Worm (Caenorhabditis elegans) whole organism, L1 larva: ENCODE data around the gene C34D10.5.

Experiments
- C04F5.9 ChIP-seq: sonication (generic microtip); optimal IDR thresholded peaks from 2 replicates; lab custom pipeline; 2016; ENCODE audit warnings: missing genetic modification characterization, missing compliant biosample characterization
- C16A3.4 ChIP-seq: fragments of 150-350 bp; optimal IDR thresholded peaks from 2 replicates; lab custom pipeline; 2014; ENCODE audit warnings: missing biosample characterization, missing genetic modification characterization
- C34B4.2 ChIP-seq: sonication (generic microtip); optimal IDR thresholded peaks from 2 replicates; lab custom pipeline; 2017; ENCODE audit warnings: mild to moderate bottlenecking, missing genetic modification characterization, missing compliant biosample characterization
- Y116A8C.19 ChIP-seq: sonication (generic microtip); optimal IDR thresholded peaks from 2 replicates; lab custom pipeline; 2016; ENCODE audit warnings: missing compliant biosample characterization, missing genetic modification characterization, borderline replicate concordance
- alr-1 ChIP-seq: fragments of 200-800 bp; sonication (Bioruptor generic); optimal IDR thresholded peaks from 2 replicates; lab custom pipeline; 2018; ENCODE audit warnings: borderline replicate concordance, mild to moderate bottlenecking, missing genetic modification characterization, missing compliant biosample characterization
- aly-2 ChIP-seq: fragments of 150-350 bp; optimal IDR thresholded peaks from 2 replicates; lab custom pipeline; 2014; ENCODE audit warnings: missing biosample characterization, missing genetic modification characterization
- ceh-63 ChIP-seq: fragments of 200-800 bp; sonication (Bioruptor generic); optimal IDR thresholded peaks from 2 replicates; lab custom pipeline; 2018; ENCODE audit warnings: mild to moderate bottlenecking, missing genetic modification characterization, missing compliant biosample characterization
- ceh-8 ChIP-seq: fragments of 200-800 bp; sonication (Bioruptor generic); optimal IDR thresholded peaks from 2 replicates; lab custom pipeline; 2018; ENCODE audit warnings: mild to moderate bottlenecking, missing genetic modification characterization, moderate library complexity, missing compliant biosample characterization
- ceh-88 ChIP-seq: fragments of 200-800 bp; sonication (Bioruptor generic); IDR thresholded peaks from 2 replicates; pipeline ENCODE4 v1.3.6; 2022; ENCODE audit warnings: missing genetic modification characterization, missing compliant biosample characterization
- dpl-1 ChIP-seq, 3 experiments: fragments of 150-350 bp in 2 of 3; sonication (generic microtip) in 1 of 3; optimal IDR thresholded peaks; 2 replicates each; lab custom pipeline; 2014 to 2017; ENCODE audit warnings: missing biosample characterization in 3 of 3, missing genetic modification characterization in 3 of 3, missing genetic modification reagents in 3 of 3
- dsc-1 ChIP-seq: sonication (generic microtip); optimal IDR thresholded peaks from 2 replicates; lab custom pipeline; 2016; ENCODE audit warnings: mild to moderate bottlenecking, missing genetic modification characterization, missing compliant biosample characterization
- efl-1 ChIP-seq, 4 experiments: fragments of 150-350 bp; optimal IDR thresholded peaks in 3 of 4; peaks in 1 of 4; 1 replicate in 1 of 4; 2 replicates in 3 of 4; lab custom pipeline; 2014; ENCODE audit warnings: missing biosample characterization in 2 of 4, missing genetic modification characterization in 2 of 4, missing genetic modification reagents in 2 of 4
- efl-3 ChIP-seq: fragments of 200-800 bp; sonication (Bioruptor generic); optimal IDR thresholded peaks from 2 replicates; lab custom pipeline; 2018; ENCODE audit warnings: mild to moderate bottlenecking, missing genetic modification characterization, missing compliant biosample characterization
- egl-27 ChIP-seq, 2 experiments: fragments of 150-350 bp in 1 of 2; sonication (generic microtip); optimal IDR thresholded peaks; 3 replicates each; lab custom pipeline; 2017 to 2018; ENCODE audit warnings: missing biosample characterization in 2 of 2, missing genetic modification characterization in 2 of 2, missing genetic modification reagents in 2 of 2
- elt-2 ChIP-seq: sonication (generic microtip); optimal IDR thresholded peaks from 2 replicates; lab custom pipeline; 2016; ENCODE audit warnings: missing genetic modification characterization, mild to moderate bottlenecking, inconsistent platforms, missing compliant biosample characterization, missing genetic modification reagents
- fkh-10 ChIP-seq: sonication (generic microtip); optimal IDR thresholded peaks from 2 replicates; lab custom pipeline; 2017; ENCODE audit warnings: missing biosample characterization, missing genetic modification reagents, missing genetic modification characterization
- fos-1 ChIP-seq: fragments of 150-350 bp; optimal IDR thresholded peaks from 2 replicates; lab custom pipeline; 2014; ENCODE audit warnings: missing biosample characterization, missing genetic modification characterization
- grh-1 ChIP-seq: fragments of 200-800 bp; sonication (Bioruptor generic); IDR thresholded peaks from 2 replicates; pipeline ENCODE4 v1.3.6; 2022; ENCODE audit warnings: missing genetic modification reagents, missing genetic modification characterization, missing compliant biosample characterization
- hlh-17 ChIP-seq: fragments of 200-800 bp; sonication (Bioruptor generic); optimal IDR thresholded peaks from 2 replicates; lab custom pipeline; 2018; ENCODE audit warnings: missing genetic modification characterization, mild to moderate bottlenecking, missing compliant biosample characterization, moderate library complexity, borderline replicate concordance
- hpl-2 ChIP-seq: fragments of 150-350 bp; optimal IDR thresholded peaks from 2 replicates; lab custom pipeline; 2014; ENCODE audit warnings: missing biosample characterization, missing genetic modification reagents, missing genetic modification characterization
- irx-1 ChIP-seq: sonication (generic microtip); optimal IDR thresholded peaks from 2 replicates; lab custom pipeline; 2016; ENCODE audit warnings: missing genetic modification characterization, missing compliant biosample characterization
- lin-14 ChIP-seq: fragments of 200-800 bp; sonication (Bioruptor generic); optimal IDR thresholded peaks from 2 replicates; lab custom pipeline; 2018; ENCODE audit warnings: mild to moderate bottlenecking, missing genetic modification characterization, moderate library complexity, missing compliant biosample characterization
- lin-15B ChIP-seq: fragments of 150-350 bp; sonication (generic microtip); optimal IDR thresholded peaks from 3 replicates; lab custom pipeline; 2014; ENCODE audit warnings: missing biosample characterization, missing genetic modification characterization
- lin-35 ChIP-seq, 2 experiments: fragments of 150-350 bp; optimal IDR thresholded peaks; 2 replicates each; lab custom pipeline; 2014; ENCODE audit warnings: missing biosample characterization in 2 of 2, missing genetic modification characterization in 2 of 2, missing genetic modification reagents in 2 of 2
- lin-39 ChIP-seq: fragments of 150-350 bp; optimal IDR thresholded peaks from 2 replicates; lab custom pipeline; 2014; ENCODE audit warnings: missing biosample characterization, missing genetic modification reagents, missing genetic modification characterization
- lsy-2 ChIP-seq, 2 experiments: fragments of 150-350 bp; optimal IDR thresholded peaks; 2 replicates each; lab custom pipeline; 2014; ENCODE audit warnings: missing biosample characterization in 2 of 2, missing genetic modification characterization in 2 of 2
- mdl-1 ChIP-seq, 2 experiments: fragments of 150-350 bp; optimal IDR thresholded peaks; 2 replicates each; lab custom pipeline; 2014 to 2017; ENCODE audit warnings: missing biosample characterization in 2 of 2, missing genetic modification characterization in 2 of 2, inconsistent platforms in 1 of 2
- mef-2 ChIP-seq: fragments of 150-350 bp; optimal IDR thresholded peaks from 2 replicates; lab custom pipeline; 2014; ENCODE audit warnings: missing biosample characterization, missing genetic modification characterization
- mep-1 ChIP-seq: fragments of 150-350 bp; optimal IDR thresholded peaks from 2 replicates; lab custom pipeline; 2014; ENCODE audit warnings: missing biosample characterization, missing genetic modification characterization
- nhr-11 ChIP-seq: fragments of 150-350 bp; optimal IDR thresholded peaks from 2 replicates; lab custom pipeline; 2014; ENCODE audit warnings: missing biosample characterization, missing genetic modification characterization
- nhr-12 ChIP-seq: sonication (generic microtip); optimal IDR thresholded peaks from 2 replicates; lab custom pipeline; 2017; ENCODE audit warnings: missing biosample characterization, missing genetic modification characterization
- nhr-19 ChIP-seq: fragments of 200-800 bp; sonication (Bioruptor generic); conservative IDR thresholded peaks from 2 replicates; pipeline ENCODE4 v1.3.6; 2022; ENCODE audit warnings: missing genetic modification characterization, missing compliant biosample characterization
- nhr-20 ChIP-seq: sonication (generic microtip); optimal IDR thresholded peaks from 2 replicates; lab custom pipeline; 2016; ENCODE audit warnings: mild to moderate bottlenecking, missing genetic modification characterization, missing compliant biosample characterization
- nhr-28 ChIP-seq: fragments of 150-350 bp; optimal IDR thresholded peaks from 2 replicates; lab custom pipeline; 2014; ENCODE audit warnings: missing biosample characterization, missing genetic modification characterization
- nhr-47 ChIP-seq: sonication (generic microtip); optimal IDR thresholded peaks from 2 replicates; lab custom pipeline; 2016; ENCODE audit warnings: mild to moderate bottlenecking, missing genetic modification characterization, moderate library complexity, missing compliant biosample characterization
- nhr-71 ChIP-seq: sonication (generic microtip); optimal IDR thresholded peaks from 2 replicates; lab custom pipeline; 2016; ENCODE audit warnings: mild to moderate bottlenecking, missing genetic modification characterization, moderate library complexity, missing compliant biosample characterization
- nhr-76 ChIP-seq: sonication (generic microtip); optimal IDR thresholded peaks from 2 replicates; lab custom pipeline; 2017; ENCODE audit warnings: missing biosample characterization, missing genetic modification characterization
- nhr-77 ChIP-seq: fragments of 150-350 bp; optimal IDR thresholded peaks from 2 replicates; lab custom pipeline; 2014; ENCODE audit warnings: missing biosample characterization, missing genetic modification characterization
- nhr-84 ChIP-seq: sonication (generic microtip); optimal IDR thresholded peaks from 2 replicates; lab custom pipeline; 2017; ENCODE audit warnings: missing biosample characterization, missing genetic modification characterization
- nhr-85 ChIP-seq: sonication (generic microtip); peaks from one replicate; lab custom pipeline; 2016; ENCODE audit warnings: missing genetic modification characterization, inconsistent platforms, missing compliant biosample characterization
- pag-3 ChIP-seq: sonication (generic microtip); optimal IDR thresholded peaks from 2 replicates; lab custom pipeline; 2017; ENCODE audit warnings: missing genetic modification characterization, mild to moderate bottlenecking, missing compliant biosample characterization, antibody characterized with exemption, borderline replicate concordance; ENCODE audit not compliant: insufficient read depth
- rnt-1 ChIP-seq: sonication (generic microtip); optimal IDR thresholded peaks from 2 replicates; lab custom pipeline; 2016; ENCODE audit warnings: mild to moderate bottlenecking, missing genetic modification characterization, moderate library complexity, missing compliant biosample characterization
- skn-1 ChIP-seq: fragments of 150-350 bp; optimal IDR thresholded peaks from 2 replicates; lab custom pipeline; 2014; ENCODE audit warnings: missing biosample characterization, missing genetic modification characterization
- snpc-4 ChIP-seq: fragments of 150-350 bp; optimal IDR thresholded peaks from 2 replicates; lab custom pipeline; 2014; ENCODE audit warnings: missing biosample characterization, missing genetic modification characterization
- snu-23 ChIP-seq: sonication (generic microtip); optimal IDR thresholded peaks from 2 replicates; lab custom pipeline; 2016; ENCODE audit warnings: missing genetic modification characterization, missing compliant biosample characterization
- sox-4 ChIP-seq: sonication (generic microtip); optimal IDR thresholded peaks from 2 replicates; lab custom pipeline; 2016; ENCODE audit warnings: missing genetic modification characterization, missing compliant biosample characterization
- sptf-1 ChIP-seq: fragments of 150-350 bp; optimal IDR thresholded peaks from 2 replicates; lab custom pipeline; 2014; ENCODE audit warnings: missing biosample characterization, missing genetic modification characterization
- sup-37 ChIP-seq: fragments of 200-800 bp; sonication (Bioruptor generic); optimal IDR thresholded peaks from 2 replicates; lab custom pipeline; 2018; ENCODE audit warnings: mild to moderate bottlenecking, missing genetic modification characterization, missing compliant biosample characterization
- unc-30 ChIP-seq: sonication (generic microtip); optimal IDR thresholded peaks from 2 replicates; lab custom pipeline; 2017; ENCODE audit warnings: missing biosample characterization, missing genetic modification characterization
- unc-62 ChIP-seq: fragments of 150-350 bp; optimal IDR thresholded peaks from 2 replicates; lab custom pipeline; 2014; ENCODE audit warnings: missing biosample characterization, missing genetic modification reagents, missing genetic modification characterization
- unc-86 ChIP-seq: sonication (generic microtip); optimal IDR thresholded peaks from 2 replicates; lab custom pipeline; 2016; ENCODE audit warnings: missing genetic modification characterization, missing compliant biosample characterization
- xbp-1 ChIP-seq: sonication (generic microtip); optimal IDR thresholded peaks from 2 replicates; lab custom pipeline; 2016; ENCODE audit warnings: missing genetic modification characterization, missing compliant biosample characterization
- zip-4 ChIP-seq: fragments of 200-800 bp; sonication (Bioruptor generic); optimal IDR thresholded peaks from 2 replicates; lab custom pipeline; 2018; ENCODE audit warnings: mild to moderate bottlenecking, missing genetic modification characterization, moderate library complexity, missing compliant biosample characterization

Gene C34D10.5

DNA sequence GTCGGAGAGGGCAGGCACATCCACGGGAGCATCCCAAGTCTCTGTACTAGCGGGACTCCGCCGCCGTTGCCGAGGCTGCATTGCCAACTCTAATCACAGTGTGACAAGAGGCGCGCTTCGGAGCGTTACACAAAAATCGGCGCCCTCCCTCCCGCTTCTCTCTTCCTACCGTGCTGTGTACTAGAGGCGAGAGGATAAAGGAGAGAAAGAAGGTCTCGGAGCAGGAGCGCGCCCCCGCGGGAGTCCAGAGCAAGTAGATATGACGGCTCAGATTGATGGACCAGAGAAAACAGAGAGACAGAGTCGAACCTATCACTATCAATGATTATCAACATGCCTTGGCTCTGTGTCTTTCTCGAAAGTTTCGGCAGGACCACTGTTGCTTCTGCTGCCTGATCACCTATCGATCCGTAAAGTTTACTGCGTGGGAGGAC lies 35.2 kb downstream of the C34D10.5 start (continued):
- TF ChIP-seq C04F5.9: no peak
- no peak for TF ChIP-seq unc-86 (tag; lab: Kevin White, UChicago)
- peak; percentile 78 for TF ChIP-seq lin-14 (GFP tag; lab: Kevin White, UChicago)
- TF ChIP-seq nhr-76 (tag; lab: Kevin White, UChicago): no peak
- no peak for TF ChIP-seq C34B4.2 (tag; lab: Kevin White, UChicago)
- TF ChIP-seq nhr-12: no peak
- no peak for TF ChIP-seq nhr-11 (tag; lab: Kevin White, UChicago)
- TF ChIP-seq efl-3: no peak
- no peak for TF ChIP-seq hlh-17
- TF ChIP-seq nhr-84 (tag; lab: Kevin White, UChicago): no peak
- no peak for TF ChIP-seq irx-1 (tag; lab: Kevin White, UChicago)
- no peak for TF ChIP-seq egl-27 (tag; optimal IDR thresholded peaks at IDR 0.05; lab: Kevin White, UChicago)
- no peak for TF ChIP-seq lin-15B (tag; lab: Kevin White, UChicago)
- TF ChIP-seq sptf-1 (tag; lab: Kevin White, UChicago): no peak
- TF ChIP-seq dsc-1: peak; percentile 2
- no peak for TF ChIP-seq zip-4 (GFP tag; lab: Kevin White, UChicago)
- no peak for TF ChIP-seq mep-1 (tag; lab: Kevin White, UChicago)
- TF ChIP-seq skn-1 (tag; lab: Kevin White, UChicago): no peak
- no peak for TF ChIP-seq aly-2 (tag; lab: Kevin White, UChicago)
- TF ChIP-seq nhr-85: no peak
- TF ChIP-seq alr-1: no peak
- no peak for TF ChIP-seq nhr-77 (tag; lab: Kevin White, UChicago)
- TF ChIP-seq ceh-88 (GFP tag; lab: Robert Waterston, UW): no peak
- TF ChIP-seq hpl-2 (GFP tag; lab: Kevin White, UChicago): no peak
- TF ChIP-seq C16A3.4 (tag; lab: Kevin White, UChicago): no peak
- TF ChIP-seq nhr-28 (tag; lab: Kevin White, UChicago): no peak
- TF ChIP-seq grh-1 (GFP tag; lab: Robert Waterston, UW): no peak
- no peak for TF ChIP-seq unc-30
- no peak for TF ChIP-seq fos-1 (tag; lab: Kevin White, UChicago)
- no peak for TF ChIP-seq dpl-1 (GFP tag; optimal IDR thresholded peaks at IDR 0.05; lab: Kevin White, UChicago)
- no peak for TF ChIP-seq unc-62
- peak; percentile 58 for TF ChIP-seq nhr-19 (GFP tag; lab: Robert Waterston, UW)
- peak; percentile 36 for TF ChIP-seq nhr-20
- peak; percentile 79 for TF ChIP-seq nhr-71 (tag; lab: Kevin White, UChicago)
- no peak for TF ChIP-seq mdl-1 (tag; optimal IDR thresholded peaks at IDR 0.05; lab: Kevin White, UChicago)
- TF ChIP-seq fkh-10 (GFP tag; lab: Kevin White, UChicago): no peak
- TF ChIP-seq ceh-8 (GFP tag; lab: Kevin White, UChicago): no peak
- no peak for TF ChIP-seq elt-2 (tag; lab: Kevin White, UChicago)
- TF ChIP-seq nhr-47 (tag; lab: Kevin White, UChicago): peak; percentile 11
- TF ChIP-seq xbp-1 (tag; lab: Kevin White, UChicago): no peak
- no peak for TF ChIP-seq ceh-63 (GFP tag; lab: Kevin White, UChicago)
- no peak for TF ChIP-seq sup-37 (GFP tag; lab: Kevin White, UChicago)
- TF ChIP-seq rnt-1 (tag; lab: Kevin White, UChicago): peak; percentile 52
- TF ChIP-seq lsy-2 (tag; optimal IDR thresholded peaks at IDR 0.05; lab: Kevin White, UChicago): peak in 1 of 2 experiments; percentile 41
- peak; percentile 38 for TF ChIP-seq snu-23 (GFP tag; lab: Kevin White, UChicago)
- TF ChIP-seq Y116A8C.19 (tag; lab: Kevin White, UChicago): no peak
- TF ChIP-seq lin-35 (GFP tag; optimal IDR thresholded peaks at IDR 0.05; lab: Kevin White, UChicago): no peak
- peak; percentile 39 for TF ChIP-seq pag-3 (tag; lab: Kevin White, UChicago)
- TF ChIP-seq efl-1 (optimal IDR thresholded peaks at IDR 0.05; lab: Kevin White, UChicago): no peak
- no peak for TF ChIP-seq efl-1 (GFP tag; optimal IDR thresholded peaks at IDR 0.05 in 1 of 2; lab: Kevin White, UChicago)
- TF ChIP-seq mef-2 (tag; lab: Kevin White, UChicago): no peak
- TF ChIP-seq lin-39 (tag; lab: Kevin White, UChicago): no peak
- TF ChIP-seq sox-4 (tag; lab: Kevin White, UChicago): no peak
- TF ChIP-seq snpc-4: no peak
